Worm (Caenorhabditis elegans) whole organism, late embryonic: ENCODE data around the gene ppm-2.
A peak's percentile ranks its signal among the peaks of the same experiment; 100 is the strongest.

Source experiments
- C08G9.2 ChIP-seq: sonication (generic microtip); optimal IDR thresholded peaks from 2 replicates; lab custom pipeline; 2016; ENCODE audit warnings: mild to moderate bottlenecking, missing genetic modification characterization, moderate library complexity, missing compliant biosample characterization
- C38D4.7 ChIP-seq: fragments of 200-800 bp; sonication (Bioruptor generic); optimal IDR thresholded peaks from 2 replicates; lab custom pipeline; 2018; ENCODE audit warnings: mild to moderate bottlenecking, missing genetic modification characterization, moderate library complexity, missing compliant biosample characterization
- T23F11.4 ChIP-seq: fragments of 200-800 bp; sonication (Bioruptor generic); optimal IDR thresholded peaks from 2 replicates; lab custom pipeline; 2018; ENCODE audit warnings: mild to moderate bottlenecking, missing genetic modification characterization, missing compliant biosample characterization
- ama-1 ChIP-seq: fragments of 150-350 bp; optimal IDR thresholded peaks from 2 replicates; lab custom pipeline; 2014
- ceh-14 ChIP-seq: sonication (generic microtip); optimal IDR thresholded peaks from 2 replicates; lab custom pipeline; 2016; ENCODE audit warnings: missing genotype, missing genetic modification characterization, missing compliant biosample characterization
- ceh-18 ChIP-seq: sonication (generic microtip); optimal IDR thresholded peaks from 2 replicates; lab custom pipeline; 2016; ENCODE audit warnings: missing genetic modification characterization, missing compliant biosample characterization
- ceh-19 ChIP-seq: fragments of 200-800 bp; sonication (Bioruptor generic); optimal IDR thresholded peaks from 2 replicates; lab custom pipeline; 2018; ENCODE audit warnings: mild to moderate bottlenecking, missing genetic modification characterization, missing compliant biosample characterization
- ceh-22 ChIP-seq: sonication (generic microtip); optimal IDR thresholded peaks from 2 replicates; lab custom pipeline; 2017; ENCODE audit warnings: missing biosample characterization, missing genetic modification characterization
- ceh-30 ChIP-seq: fragments of 150-350 bp; optimal IDR thresholded peaks from 2 replicates; lab custom pipeline; 2014; ENCODE audit warnings: missing biosample characterization, missing genetic modification characterization
- ceh-31 ChIP-seq: sonication (generic microtip); optimal IDR thresholded peaks from 2 replicates; lab custom pipeline; 2016; ENCODE audit warnings: missing genetic modification characterization, missing compliant biosample characterization
- ceh-34 ChIP-seq: sonication (generic microtip); optimal IDR thresholded peaks from 2 replicates; lab custom pipeline; 2016; ENCODE audit warnings: mild to moderate bottlenecking, missing genetic modification characterization, missing compliant biosample characterization
- ceh-45 ChIP-seq: fragments of 200-800 bp; sonication (Bioruptor generic); IDR thresholded peaks from 2 replicates; pipeline ENCODE4 v1.3.6; 2022; ENCODE audit warnings: missing genetic modification reagents, missing genetic modification characterization, missing compliant biosample characterization
- ceh-48 ChIP-seq: sonication (generic microtip); optimal IDR thresholded peaks from 2 replicates; lab custom pipeline; 2016; ENCODE audit warnings: missing genetic modification characterization, inconsistent platforms, missing compliant biosample characterization
- ceh-9 ChIP-seq: sonication (generic microtip); optimal IDR thresholded peaks from 2 replicates; lab custom pipeline; 2016; ENCODE audit warnings: mild to moderate bottlenecking, missing genetic modification characterization, inconsistent platforms, missing compliant biosample characterization
- che-1 ChIP-seq: sonication (generic microtip); optimal IDR thresholded peaks from 2 replicates; lab custom pipeline; 2016; ENCODE audit warnings: mild to moderate bottlenecking, missing genetic modification characterization, missing compliant biosample characterization
- dmd-4 ChIP-seq: sonication (generic microtip); optimal IDR thresholded peaks from 2 replicates; lab custom pipeline; 2016; ENCODE audit warnings: borderline replicate concordance, missing genetic modification characterization, missing compliant biosample characterization
- elt-2 ChIP-seq: sonication (generic microtip); optimal IDR thresholded peaks from 2 replicates; lab custom pipeline; 2016; ENCODE audit warnings: missing genetic modification reagents, missing genetic modification characterization, missing compliant biosample characterization
- elt-4 ChIP-seq: sonication (generic microtip); optimal IDR thresholded peaks from 2 replicates; lab custom pipeline; 2016; ENCODE audit warnings: missing genetic modification characterization, missing compliant biosample characterization
- eyg-1 ChIP-seq: sonication (generic microtip); optimal IDR thresholded peaks from 2 replicates; lab custom pipeline; 2016; ENCODE audit warnings: missing genotype, missing genetic modification characterization, missing compliant biosample characterization
- fax-1 ChIP-seq: sonication (generic microtip); optimal IDR thresholded peaks from 2 replicates; lab custom pipeline; 2016; ENCODE audit warnings: missing genotype, missing genetic modification characterization, missing compliant biosample characterization
- hlh-13 ChIP-seq: fragments of 200-800 bp; sonication (Bioruptor generic); optimal IDR thresholded peaks from 2 replicates; lab custom pipeline; 2018; ENCODE audit warnings: mild to moderate bottlenecking, missing genetic modification characterization, missing compliant biosample characterization
- hlh-15 ChIP-seq: sonication (generic microtip); optimal IDR thresholded peaks from 2 replicates; lab custom pipeline; 2016; ENCODE audit warnings: missing genetic modification characterization, missing compliant biosample characterization
- hlh-30 ChIP-seq: sonication (generic microtip); optimal IDR thresholded peaks from 2 replicates; lab custom pipeline; 2017; ENCODE audit warnings: antibody characterized with exemption, missing genetic modification characterization, missing compliant biosample characterization; ENCODE audit not compliant: insufficient read depth
- hlh-6 ChIP-seq: sonication (generic microtip); optimal IDR thresholded peaks from 2 replicates; lab custom pipeline; 2016; ENCODE audit warnings: missing genotype, missing genetic modification characterization, missing compliant biosample characterization
- hlh-8 ChIP-seq: sonication (generic microtip); optimal IDR thresholded peaks from 2 replicates; lab custom pipeline; 2016; ENCODE audit warnings: missing genotype, missing genetic modification characterization, missing compliant biosample characterization
- lim-6 ChIP-seq: sonication (generic microtip); optimal IDR thresholded peaks from 2 replicates; lab custom pipeline; 2016; ENCODE audit warnings: missing genetic modification characterization, missing compliant biosample characterization
- lin-11 ChIP-seq: fragments of 200-800 bp; sonication (Bioruptor generic); optimal IDR thresholded peaks from 2 replicates; lab custom pipeline; 2018; ENCODE audit warnings: mild to moderate bottlenecking, missing genetic modification characterization, missing compliant biosample characterization
- nfya-1 ChIP-seq: sonication (generic microtip); optimal IDR thresholded peaks from 2 replicates; lab custom pipeline; 2017; ENCODE audit warnings: missing genetic modification characterization, mild to moderate bottlenecking, missing compliant biosample characterization, antibody characterized with exemption, moderate library complexity
- nhr-11 ChIP-seq: fragments of 150-350 bp; optimal IDR thresholded peaks from 2 replicates; lab custom pipeline; 2014; ENCODE audit warnings: missing biosample characterization, missing genetic modification characterization
- nhr-232 ChIP-seq: sonication (generic microtip); optimal IDR thresholded peaks from 2 replicates; lab custom pipeline; 2016; ENCODE audit warnings: missing genetic modification characterization, missing compliant biosample characterization
- npax-4 ChIP-seq: sonication (generic microtip); optimal IDR thresholded peaks from 2 replicates; lab custom pipeline; 2016; ENCODE audit warnings: missing genetic modification characterization, missing compliant biosample characterization
- odd-2 ChIP-seq: sonication (generic microtip); optimal IDR thresholded peaks from 2 replicates; lab custom pipeline; 2017; ENCODE audit warnings: antibody characterized with exemption, mild to moderate bottlenecking, missing genetic modification characterization, missing compliant biosample characterization
- pat-9 ChIP-seq: fragments of 200-800 bp; sonication (Bioruptor generic); optimal IDR thresholded peaks from 2 replicates; lab custom pipeline; 2018; ENCODE audit warnings: mild to moderate bottlenecking, missing genetic modification characterization, moderate library complexity, missing compliant biosample characterization
- pax-1 ChIP-seq: fragments of 150-350 bp; optimal IDR thresholded peaks from 2 replicates; lab custom pipeline; 2014; ENCODE audit warnings: missing biosample characterization, missing genetic modification characterization
- pha-2 ChIP-seq: sonication (generic microtip); optimal IDR thresholded peaks from 2 replicates; lab custom pipeline; 2017; ENCODE audit warnings: mild to moderate bottlenecking, missing genetic modification characterization, missing compliant biosample characterization
- pqm-1 ChIP-seq: sonication (generic microtip); optimal IDR thresholded peaks from 2 replicates; lab custom pipeline; 2016; ENCODE audit warnings: missing genetic modification characterization, missing compliant biosample characterization
- pros-1 ChIP-seq: fragments of 150-350 bp; optimal IDR thresholded peaks from 2 replicates; lab custom pipeline; 2014; ENCODE audit warnings: missing biosample characterization, missing genetic modification reagents, missing genetic modification characterization
- ref-2 ChIP-seq: sonication (generic microtip); optimal IDR thresholded peaks from 2 replicates; lab custom pipeline; 2016; ENCODE audit warnings: missing genetic modification characterization, missing compliant biosample characterization
- rnt-1 ChIP-seq: sonication (generic microtip); optimal IDR thresholded peaks from 2 replicates; lab custom pipeline; 2016; ENCODE audit warnings: missing genetic modification characterization, missing compliant biosample characterization
- tbx-2 ChIP-seq: sonication (generic microtip); optimal IDR thresholded peaks from 2 replicates; lab custom pipeline; 2016; ENCODE audit warnings: missing genetic modification characterization, missing compliant biosample characterization
- tbx-7 ChIP-seq: sonication (generic microtip); optimal IDR thresholded peaks from 2 replicates; lab custom pipeline; 2016; ENCODE audit warnings: missing genotype, missing genetic modification characterization, missing compliant biosample characterization
- unc-42 ChIP-seq: sonication (generic microtip); optimal IDR thresholded peaks from 2 replicates; lab custom pipeline; 2016; ENCODE audit warnings: missing genotype, missing genetic modification characterization, missing compliant biosample characterization
- unc-55 ChIP-seq: sonication (generic microtip); optimal IDR thresholded peaks from 2 replicates; lab custom pipeline; 2017; ENCODE audit warnings: missing biosample characterization, missing genetic modification reagents, missing genetic modification characterization
- unc-86 ChIP-seq: sonication (generic microtip); optimal IDR thresholded peaks from 2 replicates; lab custom pipeline; 2016; ENCODE audit warnings: missing genetic modification characterization, missing compliant biosample characterization
- zip-5 ChIP-seq: sonication (generic microtip); optimal IDR thresholded peaks from 2 replicates; lab custom pipeline; 2016; ENCODE audit warnings: missing genetic modification characterization, missing compliant biosample characterization

The ppm-2 gene

DNA sequence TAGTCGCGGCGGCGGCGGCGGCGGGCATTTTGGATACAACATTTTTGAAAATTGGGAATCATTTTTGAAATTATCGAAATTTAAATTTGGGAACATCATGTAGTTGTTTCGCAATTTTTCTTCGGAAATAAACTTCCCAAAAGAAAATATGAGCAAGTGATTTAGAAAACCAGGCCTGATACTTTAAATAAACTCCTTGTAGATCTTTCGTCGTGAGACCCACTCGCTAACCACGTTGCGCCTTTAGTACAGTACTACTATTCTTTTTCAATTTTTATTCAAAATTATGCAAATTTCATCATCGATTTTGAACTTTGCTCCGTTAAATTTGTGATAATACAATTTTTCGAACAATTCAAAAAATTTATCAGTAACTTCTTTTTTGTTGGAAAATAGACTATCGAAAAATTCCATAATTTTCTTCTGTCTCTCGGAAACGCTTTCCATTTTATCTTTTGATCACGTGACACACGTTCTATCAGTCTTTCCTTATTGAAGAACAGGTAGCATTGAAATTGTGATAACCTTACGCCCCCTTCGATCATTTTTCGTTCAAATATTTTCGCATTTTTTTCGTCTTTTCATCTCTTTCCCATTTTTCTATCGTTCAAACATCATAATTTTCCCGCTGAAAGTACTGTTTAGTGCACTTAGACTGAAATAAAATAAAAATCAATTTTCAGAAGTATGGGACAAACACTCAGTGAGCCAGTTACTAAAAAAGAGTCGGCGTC is at the start of gene ppm-2:
ppm-2 (plus strand) TSS at position 684 of the 734 bp plus-strand sequence.
- TF ChIP-seq hlh-15 (tag; lab: Kevin White, UChicago), result no peak
- peak; percentile 35 for TF ChIP-seq hlh-30 (tag; lab: Kevin White, UChicago)
- TF ChIP-seq, all 69 proteins: peak for 1

- TF ChIP-seq pqm-1 (tag; lab: Kevin White, UChicago) (no peak), nfya-1 (tag; lab: Kevin White, UChicago) (no peak), pax-1 (tag; lab: Kevin White, UChicago) (no peak), hlh-6 (no peak), ceh-30 (tag; lab: Kevin White, UChicago) (no peak), dmd-4 (tag; lab: Kevin White, UChicago) (no peak), ceh-9 (tag; lab: Kevin White, UChicago) (no peak), ceh-18 (tag; lab: Kevin White, UChicago) (no peak), odd-2 (tag; lab: Kevin White, UChicago) (no peak), ceh-45 (GFP tag; lab: Robert Waterston, UW) (no peak), unc-55 (GFP tag; lab: Kevin White, UChicago) (no peak), fax-1 (no peak), npax-4 (tag; lab: Kevin White, UChicago) (no peak), hlh-13 (GFP tag; lab: Kevin White, UChicago) (no peak), rnt-1 (tag; lab: Kevin White, UChicago) (no peak), nhr-232 (tag; lab: Kevin White, UChicago) (no peak)
These were observed 49.0 kb upstream of the ppm-2 start for ce11 chrIII:4601286-4601685.

- TF ChIP-seq unc-55 (GFP tag; lab: Kevin White, UChicago) (no peak), pros-1 (tag; lab: Kevin White, UChicago) (no peak), odd-2 (tag; lab: Kevin White, UChicago) (no peak), fax-1 (no peak), hlh-30 (tag; lab: Kevin White, UChicago) (no peak), ceh-19 (GFP tag; lab: Kevin White, UChicago) (no peak), tbx-7 (no peak), C08G9.2 (tag; lab: Kevin White, UChicago) (no peak), ceh-48 (tag; lab: Kevin White, UChicago) (no peak), ceh-31 (tag; lab: Kevin White, UChicago) (no peak), hlh-8 (tag; lab: Kevin White, UChicago) (no peak), T23F11.4 (no peak), ceh-34 (tag; lab: Kevin White, UChicago) (no peak), dmd-4 (tag; lab: Kevin White, UChicago) (no peak), ceh-45 (GFP tag; lab: Robert Waterston, UW) (no peak), pat-9 (no peak), lim-6 (no peak)
These were observed 46.5 kb upstream of the ppm-2 start for ce11 chrIII:4603837-4604236.

- TF ChIP-seq elt-2 (tag; lab: Kevin White, UChicago) (no peak), C38D4.7 (GFP tag; lab: Kevin White, UChicago) (no peak), tbx-7 (no peak), elt-4 (tag; lab: Kevin White, UChicago) (no peak), ref-2 (no peak), unc-86 (tag; lab: Kevin White, UChicago) (no peak), ceh-22 (tag; lab: Kevin White, UChicago) (no peak), nfya-1 (tag; lab: Kevin White, UChicago) (peak; percentile 54), ceh-14 (no peak), ama-1 (no peak), che-1 (tag; lab: Kevin White, UChicago) (no peak), lin-11 (tag; lab: Kevin White, UChicago) (no peak), pha-2 (tag; lab: Kevin White, UChicago) (no peak), lim-6 (no peak), tbx-2 (peak; percentile 49), nhr-11 (tag; lab: Kevin White, UChicago) (no peak), ceh-31 (tag; lab: Kevin White, UChicago) (peak; percentile 67), zip-5 (no peak), unc-42 (tag; lab: Kevin White, UChicago) (peak; percentile 74), eyg-1 (tag; lab: Kevin White, UChicago) (no peak)
These were observed 37.9 kb upstream of the ppm-2 start, which contains the start of gene sel-2 for ce11 chrIII:4612334-4612953. Gene sel-2 (minus strand): TSS chrIII:4612384.
